Worm (Caenorhabditis elegans) whole organism, late embryonic: Measurements from ENCODE around the gene F02E8.4.

Experiments
- ceh-18 ChIP-seq: sonication (generic microtip); optimal IDR thresholded peaks from 2 replicates; lab custom pipeline; 2016; ENCODE audit warnings: missing genetic modification characterization, missing compliant biosample characterization
- ceh-24 ChIP-seq: sonication (generic microtip); optimal IDR thresholded peaks from 2 replicates; lab custom pipeline; 2016; ENCODE audit warnings: mild to moderate bottlenecking, missing genetic modification characterization, missing compliant biosample characterization
- ceh-6 ChIP-seq: fragments of 200-800 bp; sonication (Bioruptor generic); optimal IDR thresholded peaks from 2 replicates; lab custom pipeline; 2018; ENCODE audit warnings: mild to moderate bottlenecking, missing genetic modification characterization, missing compliant biosample characterization
- ceh-9 ChIP-seq: sonication (generic microtip); optimal IDR thresholded peaks from 2 replicates; lab custom pipeline; 2016; ENCODE audit warnings: mild to moderate bottlenecking, missing genetic modification characterization, inconsistent platforms, missing compliant biosample characterization
- dve-1 ChIP-seq: sonication (generic microtip); optimal IDR thresholded peaks from 2 replicates; lab custom pipeline; 2017; ENCODE audit warnings: antibody characterized with exemption, mild to moderate bottlenecking, missing genetic modification characterization, missing compliant biosample characterization
- fkh-10 ChIP-seq: fragments of 150-350 bp; optimal IDR thresholded peaks from 2 replicates; lab custom pipeline; 2014; ENCODE audit warnings: missing biosample characterization, missing genetic modification reagents, missing genetic modification characterization
- fkh-6 ChIP-seq: sonication (generic microtip); optimal IDR thresholded peaks from 2 replicates; lab custom pipeline; 2016; ENCODE audit warnings: missing genetic modification characterization, missing compliant biosample characterization
- hlh-15 ChIP-seq: sonication (generic microtip); optimal IDR thresholded peaks from 2 replicates; lab custom pipeline; 2016; ENCODE audit warnings: missing genetic modification characterization, missing compliant biosample characterization
- lin-11 ChIP-seq: fragments of 200-800 bp; sonication (Bioruptor generic); optimal IDR thresholded peaks from 2 replicates; lab custom pipeline; 2018; ENCODE audit warnings: mild to moderate bottlenecking, missing genetic modification characterization, missing compliant biosample characterization
- nfya-1 ChIP-seq: sonication (generic microtip); optimal IDR thresholded peaks from 2 replicates; lab custom pipeline; 2017; ENCODE audit warnings: missing genetic modification characterization, mild to moderate bottlenecking, missing compliant biosample characterization, antibody characterized with exemption, moderate library complexity
- nhr-11 ChIP-seq: fragments of 150-350 bp; optimal IDR thresholded peaks from 2 replicates; lab custom pipeline; 2014; ENCODE audit warnings: missing biosample characterization, missing genetic modification characterization
- npax-4 ChIP-seq: sonication (generic microtip); optimal IDR thresholded peaks from 2 replicates; lab custom pipeline; 2016; ENCODE audit warnings: missing genetic modification characterization, missing compliant biosample characterization
- pag-3 ChIP-seq: sonication (generic microtip); optimal IDR thresholded peaks from 2 replicates; lab custom pipeline; 2016; ENCODE audit warnings: missing compliant biosample characterization, missing genetic modification characterization, borderline replicate concordance
- sox-4 ChIP-seq: sonication (generic microtip); optimal IDR thresholded peaks from 2 replicates; lab custom pipeline; 2017; ENCODE audit warnings: mild to moderate bottlenecking, missing genetic modification characterization, inconsistent platforms, missing compliant biosample characterization

ce11 chrX:4488807-4489336, 35.0 kb downstream of the F02E8.4 start, which contains the start of gene ncr-1:
- TF ChIP-seq fkh-6 (tag; lab: Kevin White, UChicago): no peak
- no peak for TF ChIP-seq pag-3 (tag; lab: Kevin White, UChicago)
- TF ChIP-seq nhr-11 (tag; lab: Kevin White, UChicago): no peak
- no peak for TF ChIP-seq fkh-10 (GFP tag; lab: Kevin White, UChicago)
- TF ChIP-seq hlh-15 (tag; lab: Kevin White, UChicago): no peak
- TF ChIP-seq dve-1 (tag; lab: Kevin White, UChicago): no peak
- no peak for TF ChIP-seq ceh-6 (GFP tag; lab: Kevin White, UChicago)
- TF ChIP-seq ceh-9 (tag; lab: Kevin White, UChicago): no peak
- no peak for TF ChIP-seq sox-4 (tag; lab: Kevin White, UChicago)
- TF ChIP-seq lin-11: no peak
- TF ChIP-seq ceh-24 (tag; lab: Kevin White, UChicago): no peak
- no peak for TF ChIP-seq nfya-1 (tag; lab: Kevin White, UChicago)
- no peak for TF ChIP-seq ceh-18 (tag; lab: Kevin White, UChicago)
- no peak for TF ChIP-seq npax-4 (tag; lab: Kevin White, UChicago)
